Fruit fly (Drosophila melanogaster) whole organism, pupa: ENCODE measurements around the gene pr.

Experiments used
- CG10348 ChIP-seq: fragments of 200-800 bp; sonication (Bioruptor generic); IDR thresholded peaks from 2 replicates; pipeline ENCODE4 v1.3.6; 2022; ENCODE audit warnings: missing biosample characterization, missing genetic modification characterization
- CG13204 ChIP-seq: fragments of 200-800 bp; sonication (Bioruptor generic); optimal IDR thresholded peaks from 2 replicates; lab custom pipeline; 2018; ENCODE audit warnings: missing biosample characterization, mild to moderate bottlenecking, missing genetic modification characterization, moderate library complexity
- CG15710 ChIP-seq: fragments of 200-800 bp; sonication (Bioruptor generic); optimal IDR thresholded peaks from 2 replicates; lab custom pipeline; 2018; ENCODE audit warnings: missing biosample characterization, mild to moderate bottlenecking, missing genetic modification characterization, moderate library complexity
- CG4496 ChIP-seq: fragments of 200-800 bp; sonication (Bioruptor generic); IDR thresholded peaks from 3 replicates; pipeline ENCODE4 v1.3.6; 2022; ENCODE audit warnings: missing biosample characterization, missing genetic modification characterization
- CG8159 ChIP-seq: fragments of 200-800 bp; sonication (Bioruptor generic); optimal IDR thresholded peaks from 3 replicates; lab custom pipeline; 2018; ENCODE audit warnings: missing biosample characterization, mild to moderate bottlenecking, missing genetic modification characterization, moderate library complexity
- CG8301 ChIP-seq: fragments of 200-800 bp; sonication (Bioruptor generic); optimal IDR thresholded peaks from 2 replicates; lab custom pipeline; 2018; ENCODE audit warnings: missing biosample characterization, mild to moderate bottlenecking, missing genetic modification characterization
- EcR ChIP-seq: fragments of 200-800 bp; sonication (Bioruptor generic); optimal IDR thresholded peaks from 3 replicates; lab custom pipeline; 2019; ENCODE audit warnings: missing biosample characterization, missing genetic modification characterization, mild to moderate bottlenecking, moderate library complexity, missing genetic modification reagents
- Pif1A ChIP-seq: fragments of 200-800 bp; sonication (Bioruptor generic); optimal IDR thresholded peaks from 3 replicates; lab custom pipeline; 2016; ENCODE audit warnings: missing biosample characterization, missing genetic modification characterization
- fd96Ca ChIP-seq: fragments of 200-800 bp; sonication (Bioruptor generic); IDR thresholded peaks from 3 replicates; pipeline ENCODE4 v1.3.6; 2022; ENCODE audit warnings: missing biosample characterization, missing genetic modification characterization
- rn ChIP-seq: fragments of 200-800 bp; sonication (Bioruptor generic); IDR thresholded peaks from 2 replicates; pipeline ENCODE4 v1.3.6; 2022; ENCODE audit warnings: missing biosample characterization, missing genetic modification characterization

dm6 chr2L:20024333-20024732 lies 50.9 kb downstream of the pr start:
- TF ChIP-seq rn (GFP tag; lab: Robert Waterston, UW): no peak
- TF ChIP-seq CG8159: no peak
- TF ChIP-seq CG10348 (GFP tag; lab: Robert Waterston, UW): no peak
- no peak for TF ChIP-seq EcR (GFP tag; lab: Kevin White, UChicago)
- no peak for TF ChIP-seq CG8301 (tag; lab: Kevin White, UChicago)
- no peak for TF ChIP-seq Pif1A (GFP tag; lab: Kevin White, UChicago)
- TF ChIP-seq CG13204 (GFP tag; lab: Kevin White, UChicago): no peak
- no peak for TF ChIP-seq CG4496
- no peak for TF ChIP-seq fd96Ca
- no peak for TF ChIP-seq CG15710 (tag; lab: Kevin White, UChicago)
